Worm (Caenorhabditis elegans) whole organism, L2 larva: ENCODE data around the gene F40A3.7.

Source experiments
- F13H6.1 ChIP-seq: sonication (generic microtip); optimal IDR thresholded peaks from 2 replicates; lab custom pipeline; 2016; ENCODE audit warnings: missing genetic modification characterization, missing compliant biosample characterization
- R02D3.7 ChIP-seq: fragments of 150-350 bp; optimal IDR thresholded peaks from 2 replicates; lab custom pipeline; 2014; ENCODE audit warnings: missing biosample characterization, missing genetic modification characterization
- Y55F3AM.14 ChIP-seq: fragments of 200-800 bp; sonication (Bioruptor generic); optimal IDR thresholded peaks from 2 replicates; lab custom pipeline; 2018; ENCODE audit warnings: mild to moderate bottlenecking, missing genetic modification characterization, missing compliant biosample characterization
- alr-1 ChIP-seq: fragments of 150-350 bp; optimal IDR thresholded peaks from 2 replicates; lab custom pipeline; 2014; ENCODE audit warnings: missing biosample characterization, missing genetic modification characterization
- aly-2 ChIP-seq: fragments of 150-350 bp; optimal IDR thresholded peaks from 2 replicates; lab custom pipeline; 2014; ENCODE audit warnings: missing biosample characterization, missing genetic modification characterization
- ama-1 ChIP-seq: fragments of 150-350 bp; optimal IDR thresholded peaks from 2 replicates; lab custom pipeline; 2018; ENCODE audit warnings: inconsistent platforms
- blmp-1 ChIP-seq: sonication (generic microtip); optimal IDR thresholded peaks from 2 replicates; lab custom pipeline; 2017; ENCODE audit warnings: missing genetic modification characterization, mild to moderate bottlenecking, missing compliant biosample characterization, antibody characterized with exemption, moderate library complexity; ENCODE audit not compliant: insufficient read depth
- ceh-82 ChIP-seq: fragments of 150-350 bp; optimal IDR thresholded peaks from 2 replicates; lab custom pipeline; 2014; ENCODE audit warnings: missing biosample characterization, missing genetic modification characterization
- dmd-4 ChIP-seq: sonication (generic microtip); optimal IDR thresholded peaks from 2 replicates; lab custom pipeline; 2017; ENCODE audit warnings: missing biosample characterization, missing genetic modification characterization
- egl-27 ChIP-seq: sonication (generic microtip); optimal IDR thresholded peaks from 3 replicates; lab custom pipeline; 2017; ENCODE audit warnings: missing biosample characterization, missing genetic modification reagents, missing genetic modification characterization
- fos-1 ChIP-seq: fragments of 150-350 bp; optimal IDR thresholded peaks from 2 replicates; lab custom pipeline; 2014; ENCODE audit warnings: missing biosample characterization, missing genetic modification characterization
- gmeb-1 ChIP-seq: fragments of 150-350 bp; optimal IDR thresholded peaks from 2 replicates; lab custom pipeline; 2014; ENCODE audit warnings: missing biosample characterization, missing genetic modification characterization
- lin-11 ChIP-seq: fragments of 150-350 bp; sonication (generic microtip); optimal IDR thresholded peaks from 2 replicates; lab custom pipeline; 2014; ENCODE audit warnings: missing biosample characterization, missing genetic modification characterization, inconsistent platforms, mixed read lengths
- lin-13 ChIP-seq: fragments of 150-350 bp; optimal IDR thresholded peaks from 2 replicates; lab custom pipeline; 2014; ENCODE audit warnings: missing biosample characterization, missing genetic modification reagents, missing genetic modification characterization
- lin-39 ChIP-seq: fragments of 150-350 bp; optimal IDR thresholded peaks from 2 replicates; lab custom pipeline; 2014; ENCODE audit warnings: missing biosample characterization, missing genetic modification reagents, missing genetic modification characterization
- lsy-2 ChIP-seq, 2 experiments: fragments of 150-350 bp in 1 of 2; sonication (generic microtip) in 1 of 2; optimal IDR thresholded peaks; 2 replicates each; lab custom pipeline; 2014 to 2017; ENCODE audit warnings: missing biosample characterization in 2 of 2, missing genetic modification characterization in 2 of 2
- mbf-1 ChIP-seq: sonication (generic microtip); optimal IDR thresholded peaks from 2 replicates; lab custom pipeline; 2017; ENCODE audit warnings: missing biosample characterization, missing genetic modification characterization
- nhr-11 ChIP-seq: fragments of 150-350 bp; optimal IDR thresholded peaks from 2 replicates; lab custom pipeline; 2014; ENCODE audit warnings: missing biosample characterization, missing genetic modification characterization
- nhr-12 ChIP-seq: fragments of 150-350 bp; optimal IDR thresholded peaks from 2 replicates; lab custom pipeline; 2014; ENCODE audit warnings: missing biosample characterization, missing genetic modification characterization
- nhr-129 ChIP-seq: fragments of 150-350 bp; optimal IDR thresholded peaks from 2 replicates; lab custom pipeline; 2014; ENCODE audit warnings: missing biosample characterization, missing genetic modification characterization
- nhr-21 ChIP-seq: fragments of 150-350 bp; optimal IDR thresholded peaks from 2 replicates; lab custom pipeline; 2014; ENCODE audit warnings: missing biosample characterization, missing genetic modification characterization
- nhr-23 ChIP-seq: fragments of 150-350 bp; optimal IDR thresholded peaks from 2 replicates; lab custom pipeline; 2014; ENCODE audit warnings: missing biosample characterization, missing genetic modification reagents, missing genetic modification characterization
- nhr-25 ChIP-seq: fragments of 150-350 bp; sonication (generic microtip); optimal IDR thresholded peaks from 3 replicates; lab custom pipeline; 2014; ENCODE audit warnings: missing biosample characterization, missing genetic modification characterization
- nhr-6 ChIP-seq: fragments of 150-350 bp; optimal IDR thresholded peaks from 2 replicates; lab custom pipeline; 2014; ENCODE audit warnings: missing biosample characterization, missing genetic modification characterization
- nhr-77 ChIP-seq: fragments of 150-350 bp; optimal IDR thresholded peaks from 2 replicates; lab custom pipeline; 2014; ENCODE audit warnings: missing biosample characterization, missing genetic modification characterization
- sem-4 ChIP-seq: fragments of 150-350 bp; optimal IDR thresholded peaks from 2 replicates; lab custom pipeline; 2014; ENCODE audit warnings: missing biosample characterization, missing genetic modification reagents, missing genetic modification characterization
- sma-9 ChIP-seq, 2 experiments: fragments of 150-350 bp in 1 of 2; sonication (generic microtip) in 1 of 2; optimal IDR thresholded peaks; 2 replicates each; lab custom pipeline; 2014 to 2016; ENCODE audit warnings: missing genetic modification characterization in 2 of 2, mild to moderate bottlenecking in 1 of 2, missing biosample characterization in 1 of 2, missing compliant biosample characterization in 1 of 2, missing genetic modification reagents in 1 of 2, moderate library complexity in 1 of 2
- snpc-4 ChIP-seq: fragments of 150-350 bp; optimal IDR thresholded peaks from 2 replicates; lab custom pipeline; 2014; ENCODE audit warnings: missing biosample characterization, missing genetic modification characterization
- unc-39 ChIP-seq: fragments of 150-350 bp; optimal IDR thresholded peaks from 2 replicates; lab custom pipeline; 2014; ENCODE audit warnings: missing biosample characterization, missing genetic modification characterization
- unc-55 ChIP-seq: fragments of 150-350 bp; sonication (generic microtip); optimal IDR thresholded peaks from 3 replicates; lab custom pipeline; 2014; ENCODE audit warnings: missing biosample characterization, missing genetic modification reagents, missing genetic modification characterization
- unc-62 ChIP-seq: fragments of 150-350 bp; optimal IDR thresholded peaks from 2 replicates; lab custom pipeline; 2014; ENCODE audit warnings: missing biosample characterization, missing genetic modification reagents, missing genetic modification characterization
- zag-1 ChIP-seq: fragments of 150-350 bp; optimal IDR thresholded peaks from 2 replicates; lab custom pipeline; 2014; ENCODE audit warnings: missing biosample characterization, missing genetic modification characterization
- ztf-1 ChIP-seq: fragments of 200-800 bp; sonication (Bioruptor generic); conservative IDR thresholded peaks from 2 replicates; pipeline ENCODE4 v1.3.6; 2022; ENCODE audit warnings: missing genetic modification characterization, missing compliant biosample characterization
- ztf-11 ChIP-seq: sonication (generic microtip); optimal IDR thresholded peaks from 2 replicates; lab custom pipeline; 2017; ENCODE audit warnings: missing biosample characterization, missing genetic modification characterization

The F40A3.7 gene

ce11 chrV:7878411-7878964 lies 21.2 kb downstream of the F40A3.7 start, which contains the start of gene F40A3.2:
Gene F40A3.2 (plus strand): TSS chrV:7878914.
- no peak for TF ChIP-seq egl-27 (tag; lab: Kevin White, UChicago)
- TF ChIP-seq gmeb-1 (tag; lab: Kevin White, UChicago): peak; percentile 16
- TF ChIP-seq nhr-129 (tag; lab: Kevin White, UChicago): peak; percentile 3
- no peak for TF ChIP-seq lin-11

ce11 chrV:7876881-7877475 lies 22.7 kb downstream of the F40A3.7 start, which contains the start of gene F40A3.3:
Gene F40A3.3 (plus strand): TSS chrV:7877444.
- no peak for TF ChIP-seq alr-1 (tag; lab: Kevin White, UChicago)
- peak in 1 of 2 experiments; percentile 12 for TF ChIP-seq lsy-2 (tag; optimal IDR thresholded peaks at IDR 0.05; lab: Kevin White, UChicago)
- peak; percentile 1 for TF ChIP-seq nhr-129 (tag; lab: Kevin White, UChicago)
- peak; percentile 2 for TF ChIP-seq unc-55 (GFP tag; lab: Kevin White, UChicago)

- TF ChIP-seq ztf-11 (tag; lab: Kevin White, UChicago): no peak
- no peak for TF ChIP-seq fos-1
- no peak for TF ChIP-seq ztf-1 (GFP tag; lab: Robert Waterston, UW)
These were observed 24.2 kb downstream of the F40A3.7 start, which contains the start of gene F40A3.4 for ce11 chrV:7875456-7875855. Gene F40A3.4 (plus strand): TSS chrV:7875756.

ce11 chrV:7872945-7873344 lies 26.7 kb downstream of the F40A3.7 start:
- TF ChIP-seq nhr-6 (tag; lab: Kevin White, UChicago) (no peak), zag-1 (tag; lab: Kevin White, UChicago) (no peak), nhr-25 (tag; lab: Kevin White, UChicago) (no peak), aly-2 (no peak), fos-1 (no peak), F13H6.1 (tag; lab: Kevin White, UChicago) (no peak), mbf-1 (tag; lab: Kevin White, UChicago) (no peak), alr-1 (tag; lab: Kevin White, UChicago) (no peak), unc-39 (no peak), nhr-21 (tag; lab: Kevin White, UChicago) (no peak), ztf-11 (tag; lab: Kevin White, UChicago) (no peak), ceh-82 (no peak), nhr-77 (tag; lab: Kevin White, UChicago) (no peak), unc-62 (no peak), nhr-12 (no peak), lsy-2 (tag; optimal IDR thresholded peaks at IDR 0.05; lab: Kevin White, UChicago) (no peak), lin-39 (no peak), egl-27 (tag; lab: Kevin White, UChicago) (no peak), unc-55 (GFP tag; lab: Kevin White, UChicago) (no peak)

- TF ChIP-seq lin-13 (GFP tag; lab: Kevin White, UChicago): no peak
- TF ChIP-seq nhr-6 (tag; lab: Kevin White, UChicago): no peak
- no peak for TF ChIP-seq sma-9 (GFP tag; optimal IDR thresholded peaks at IDR 0.05; lab: Kevin White, UChicago)
- no peak for TF ChIP-seq sma-9 (tag; optimal IDR thresholded peaks at IDR 0.05; lab: Kevin White, UChicago)
- TF ChIP-seq nhr-23 (tag; lab: Kevin White, UChicago): no peak
- no peak for TF ChIP-seq fos-1
- TF ChIP-seq unc-55 (GFP tag; lab: Kevin White, UChicago): no peak
- TF ChIP-seq R02D3.7: no peak
- no peak for TF ChIP-seq blmp-1 (tag; lab: Kevin White, UChicago)
- no peak for TF ChIP-seq nhr-25 (tag; lab: Kevin White, UChicago)
- TF ChIP-seq gmeb-1 (tag; lab: Kevin White, UChicago): no peak
These were observed 29.0 kb downstream of the F40A3.7 start, which contains the start of gene nipi-4 for ce11 chrV:7870707-7871106. Gene nipi-4 (minus strand): TSS chrV:7870807.

ce11 chrV:7864663-7865062 lies 35.0 kb downstream of the F40A3.7 start, which contains the start of gene C37C3.11:
Gene C37C3.11 (minus strand): TSS chrV:7864763.
- no peak for TF ChIP-seq fos-1
- TF ChIP-seq ama-1 (lab: Kevin White, UChicago): no peak
- TF ChIP-seq mbf-1 (tag; lab: Kevin White, UChicago): no peak
- no peak for TF ChIP-seq nhr-6 (tag; lab: Kevin White, UChicago)
- no peak for TF ChIP-seq sma-9 (GFP tag; optimal IDR thresholded peaks at IDR 0.05; lab: Kevin White, UChicago)
- no peak for TF ChIP-seq sma-9 (tag; optimal IDR thresholded peaks at IDR 0.05; lab: Kevin White, UChicago)
- TF ChIP-seq R02D3.7: no peak
- no peak for TF ChIP-seq gmeb-1 (tag; lab: Kevin White, UChicago)
- TF ChIP-seq sem-4 (tag; lab: Kevin White, UChicago): no peak
- no peak for TF ChIP-seq unc-39
- TF ChIP-seq lsy-2 (tag; optimal IDR thresholded peaks at IDR 0.05; lab: Kevin White, UChicago): no peak
- no peak for TF ChIP-seq Y55F3AM.14 (GFP tag; lab: Kevin White, UChicago)
- no peak for TF ChIP-seq dmd-4 (tag; lab: Kevin White, UChicago)
- TF ChIP-seq nhr-11 (tag; lab: Kevin White, UChicago): no peak
- no peak for TF ChIP-seq snpc-4 (tag; lab: Kevin White, UChicago)
- no peak for TF ChIP-seq nhr-12
